Worm (Caenorhabditis elegans): ENCODE data around the gene Y8A9A.2.

- TF ChIP-seq unc-62 (GFP tag; optimal IDR thresholded peaks at IDR 0.05) (no peak), pha-4 (tag; optimal IDR thresholded peaks at IDR 0.05) (no peak), nhr-179 (tag; optimal IDR thresholded peaks at IDR 0.05) (no peak), mxl-1 (tag; optimal IDR thresholded peaks at IDR 0.05) (no peak), C06A6.2 (GFP tag; conservative IDR thresholded peaks at IDR 0.05) (no peak), ceh-58 (GFP tag; IDR thresholded peaks at IDR 0.05) (no peak), ztf-3 (GFP tag; optimal IDR thresholded peaks at IDR 0.05) (no peak), atf-7 (tag; optimal IDR thresholded peaks at IDR 0.05) (no peak), ama-1 (optimal IDR thresholded peaks at IDR 0.05) (no peak), ama-1 (GFP tag; optimal IDR thresholded peaks at IDR 0.05) (no peak), dpff-1 (tag; optimal IDR thresholded peaks at IDR 0.05) (no peak), ceh-79 (tag; optimal IDR thresholded peaks at IDR 0.05) (no peak)
These were observed 28.4 kb downstream of the Y8A9A.2 start, which contains the start of gene skr-15 for ce11 chrII:3823855-3824254.
